Fruit fly (Drosophila melanogaster) Kc167 (cell line): ENCODE data around the gene CG13285.

Experiments used
- Myc ChIP-seq: fragments of >200 bp; optimal IDR thresholded peaks from 2 replicates; lab custom pipeline; 2017; ENCODE audit warnings: missing external identifiers
- Sin3A ChIP-seq: fragments of >200 bp; optimal IDR thresholded peaks from 2 replicates; lab custom pipeline; 2018; ENCODE audit warnings: missing external identifiers
- h ChIP-seq: fragments of >200 bp; optimal IDR thresholded peaks from 3 replicates; lab custom pipeline; 2018; ENCODE audit warnings: missing external identifiers
- insv ChIP-seq: fragments of >200 bp; optimal IDR thresholded peaks from 3 replicates; lab custom pipeline; 2018; ENCODE audit warnings: missing external identifiers
- psq ChIP-seq: fragments of >200 bp; optimal IDR thresholded peaks from 2 replicates; lab custom pipeline; 2017; ENCODE audit warnings: missing external identifiers
- ttk ChIP-seq: sonication (Bioruptor generic); optimal IDR thresholded peaks from 2 replicates; lab custom pipeline; 2017; ENCODE audit warnings: missing external identifiers

CG13285 gene

dm6 chr3L:5565051-5565688 lies 29.6 kb upstream of the CG13285 start, which contains the start of gene bc10:
TSS of gene bc10 (plus strand) at chr3L:5565231.
- TF ChIP-seq h (no peak), insv (lab: Kevin White, UChicago) (no peak), Sin3A (lab: Kevin White, UChicago) (no peak), psq (lab: Kevin White, UChicago) (no peak), Myc (no peak), ttk (lab: Kevin White, UChicago) (no peak)

dm6 chr3L:5563309-5564182 lies 28.0 kb upstream of the CG13285 start, which contains the start of the genes ScsbetaG and Sras:
TSS of gene ScsbetaG (minus strand) at chr3L:5563691.
TSS of gene Sras (plus strand) at chr3L:5563774.
- no peak for TF ChIP-seq ttk (lab: Kevin White, UChicago)
- TF ChIP-seq Sin3A (lab: Kevin White, UChicago), result no peak
- TF ChIP-seq psq (lab: Kevin White, UChicago), result no peak
- no peak for TF ChIP-seq Myc
- no peak for TF ChIP-seq h
- no peak for TF ChIP-seq insv (lab: Kevin White, UChicago)

- TF ChIP-seq ttk (lab: Kevin White, UChicago) (no peak), insv (lab: Kevin White, UChicago) (no peak), h (no peak), Myc (no peak), Sin3A (lab: Kevin White, UChicago) (no peak)
Observed at dm6 chr3L:5562584-5562983, 27.0 kb upstream of the CG13285 start.

- TF ChIP-seq Sin3A (lab: Kevin White, UChicago) (no peak), insv (lab: Kevin White, UChicago) (no peak), h (no peak), psq (lab: Kevin White, UChicago) (no peak), Myc (no peak), ttk (lab: Kevin White, UChicago) (no peak)
Observed at dm6 chr3L:5561341-5561740, 25.8 kb upstream of the CG13285 start, which contains the start of gene sinu. TSS of gene sinu (minus strand) at chr3L:5561598.

dm6 chr3L:5556195-5556594 lies 20.6 kb upstream of the CG13285 start:
- TF ChIP-seq Sin3A (lab: Kevin White, UChicago), result no peak
- no peak for TF ChIP-seq Myc
- TF ChIP-seq insv (lab: Kevin White, UChicago), result no peak
- no peak for TF ChIP-seq h
- no peak for TF ChIP-seq psq (lab: Kevin White, UChicago)
- TF ChIP-seq ttk (lab: Kevin White, UChicago), result no peak

- TF ChIP-seq ttk (lab: Kevin White, UChicago), result no peak
- no peak for TF ChIP-seq Myc
- TF ChIP-seq insv (lab: Kevin White, UChicago), result no peak
- no peak for TF ChIP-seq psq (lab: Kevin White, UChicago)
- TF ChIP-seq Sin3A (lab: Kevin White, UChicago), result no peak
Observed at dm6 chr3L:5554377-5554776, 18.8 kb upstream of the CG13285 start.

dm6 chr3L:5553717-5554116 lies 18.2 kb upstream of the CG13285 start:
- TF ChIP-seq h (no peak), psq (lab: Kevin White, UChicago) (no peak), insv (lab: Kevin White, UChicago) (no peak), Sin3A (lab: Kevin White, UChicago) (no peak), Myc (no peak), ttk (lab: Kevin White, UChicago) (no peak)

- no peak for TF ChIP-seq Sin3A (lab: Kevin White, UChicago)
- no peak for TF ChIP-seq Myc
- no peak for TF ChIP-seq psq (lab: Kevin White, UChicago)
- no peak for TF ChIP-seq h
- no peak for TF ChIP-seq ttk (lab: Kevin White, UChicago)
- no peak for TF ChIP-seq insv (lab: Kevin White, UChicago)
Observed at dm6 chr3L:5551087-5551486, 15.5 kb upstream of the CG13285 start, which contains the start of gene frm. TSS of gene frm (minus strand) at chr3L:5551159.

dm6 chr3L:5548524-5549084 lies 13.0 kb upstream of the CG13285 start:
- TF ChIP-seq Sin3A (lab: Kevin White, UChicago), result no peak
- no peak for TF ChIP-seq psq (lab: Kevin White, UChicago)
- no peak for TF ChIP-seq ttk (lab: Kevin White, UChicago)
- TF ChIP-seq insv (lab: Kevin White, UChicago), result no peak
- TF ChIP-seq h, result no peak
- TF ChIP-seq Myc, result no peak

- TF ChIP-seq ttk (lab: Kevin White, UChicago) (no peak), h (no peak), insv (lab: Kevin White, UChicago) (no peak), Myc (no peak), Sin3A (lab: Kevin White, UChicago) (no peak), psq (lab: Kevin White, UChicago) (no peak)
Observed at dm6 chr3L:5542772-5543371, 7.3 kb upstream of the CG13285 start.

dm6 chr3L:5540637-5541241 lies 5.2 kb upstream of the CG13285 start:
- TF ChIP-seq Sin3A (lab: Kevin White, UChicago) (no peak), insv (lab: Kevin White, UChicago) (no peak), h (no peak), ttk (lab: Kevin White, UChicago) (no peak), psq (lab: Kevin White, UChicago) (no peak), Myc (no peak)
